Worm (Caenorhabditis elegans): ENCODE results near the gene num-1.

The num-1 gene

ce11 chrV:20845524-20846208 lies 16.1 kb downstream of the num-1 start, which contains the start of the genes F31D4.2 and fkb-6 (continued):
- TF ChIP-seq hif-1 (tag; optimal IDR thresholded peaks at IDR 0.05) (peak; percentile 25 to 96), ceh-20 (GFP tag; IDR thresholded peaks at IDR 0.05) (peak; percentile 49), aha-1 (tag) (peak; percentile 96), ztf-11 (tag; optimal IDR thresholded peaks at IDR 0.05) (no peak), mes-2 (tag; optimal IDR thresholded peaks at IDR 0.05; ENCODE audit: poor library complexity, severe bottlenecking) (peak; percentile 81), jun-1 (tag; optimal IDR thresholded peaks at IDR 0.05) (peak; percentile 15), snpc-4 (tag; optimal IDR thresholded peaks at IDR 0.05) (no peak), spr-1 (tag; optimal IDR thresholded peaks at IDR 0.05) (peak; percentile 1), nhr-6 (tag; optimal IDR thresholded peaks at IDR 0.05) (peak; percentile 27), zfp-3 (GFP tag; conservative IDR thresholded peaks at IDR 0.05) (0 out of 2 replicates have a peak, but pooled peaks have one; percentile 38), mdt-29 (GFP tag; IDR thresholded peaks at IDR 0.05) (peak; percentile 74), hlh-30 (tag; optimal IDR thresholded peaks at IDR 0.05; ENCODE audit: insufficient read depth) (peak; percentile 58), fkh-10 (GFP tag; optimal IDR thresholded peaks at IDR 0.05) (peak; percentile 50), F49E8.2 (tag; optimal IDR thresholded peaks at IDR 0.05; ENCODE audit: borderline replicate concordance) (peak; percentile 35), daf-19 (GFP tag; conservative IDR thresholded peaks at IDR 0.05) (no peak), cey-2 (tag; optimal IDR thresholded peaks at IDR 0.05; ENCODE audit: borderline replicate concordance, insufficient read depth) (no peak), ztf-7 (tag; optimal IDR thresholded peaks at IDR 0.05) (peak; percentile 56), lin-1 (GFP tag; IDR thresholded peaks at IDR 0.05) (0 out of 2 replicates have a peak, but pooled peaks have one; percentile 30), lsy-2 (tag; optimal IDR thresholded peaks at IDR 0.05) (peak; percentile 89 to 98), nhr-77 (tag; optimal IDR thresholded peaks at IDR 0.05) (no peak), pqm-1 (tag; optimal IDR thresholded peaks at IDR 0.05) (no peak), zip-11 (GFP tag; IDR thresholded peaks at IDR 0.05) (no peak), nhr-11 (tag; optimal IDR thresholded peaks at IDR 0.05) (peak; percentile 8), dmd-6 (GFP tag; IDR thresholded peaks at IDR 0.05) (peak; percentile 52), Y48G9A.11 (GFP tag; IDR thresholded peaks at IDR 0.05) (0 out of 2 replicates have a peak, but pooled peaks have one; percentile 5), ctbp-1 (GFP tag; IDR thresholded peaks at IDR 0.05) (0 out of 2 replicates have a peak, but pooled peaks have one; percentile 26), rbr-2 (tag; optimal IDR thresholded peaks at IDR 0.05) (peak; percentile 60), nhr-41 (GFP tag; IDR thresholded peaks at IDR 0.05) (no peak), arid-1 (GFP tag; conservative IDR thresholded peaks at IDR 0.05) (peak; percentile 68; the same call in 1 of the 2 replicates)

ce11 chrV:20847743-20848229 lies 18.2 kb downstream of the num-1 start:
- TF ChIP-seq unc-130 (GFP tag; optimal IDR thresholded peaks at IDR 0.05) = peak; percentile 6
- no peak for TF ChIP-seq php-3 (GFP tag; IDR thresholded peaks at IDR 0.05)
- TF ChIP-seq daf-12 (tag; optimal IDR thresholded peaks at IDR 0.05) = no peak
- TF ChIP-seq jun-1 (tag; optimal IDR thresholded peaks at IDR 0.05) = no peak
- peak; percentile 26 for TF ChIP-seq lin-13 (GFP tag; optimal IDR thresholded peaks at IDR 0.05)
- TF ChIP-seq madf-9 (GFP tag; conservative IDR thresholded peaks at IDR 0.05) = no peak
- TF ChIP-seq hlh-30 (tag; optimal IDR thresholded peaks at IDR 0.05; ENCODE audit: insufficient read depth) = peak; percentile 36
- TF ChIP-seq dmd-8 (GFP tag; IDR thresholded peaks at IDR 0.05) = no peak
- TF ChIP-seq ama-1 (optimal IDR thresholded peaks at IDR 0.05) = peak; percentile 79
- peak; percentile 41 for TF ChIP-seq nhr-102 (tag; optimal IDR thresholded peaks at IDR 0.05)
- peak; percentile 56 for TF ChIP-seq duxl-1 (tag; optimal IDR thresholded peaks at IDR 0.05; ENCODE audit: poor library complexity)
- peak in 1 of 2 experiments; percentile 64 for TF ChIP-seq lsy-2 (tag; optimal IDR thresholded peaks at IDR 0.05)
- TF ChIP-seq sdz-12 (GFP tag; optimal IDR thresholded peaks at IDR 0.05) = peak; percentile 51
- TF ChIP-seq ZK546.5 (tag; optimal IDR thresholded peaks at IDR 0.05) = no peak
- peak; percentile 28 for TF ChIP-seq zip-2 (tag; optimal IDR thresholded peaks at IDR 0.05)
- peak; percentile 17 for TF ChIP-seq nhr-111 (GFP tag; optimal IDR thresholded peaks at IDR 0.05)
- TF ChIP-seq unc-62 (GFP tag; optimal IDR thresholded peaks at IDR 0.05 in 1 of 2) = peak in 1 of 2 experiments; percentile 46
- no peak for TF ChIP-seq unc-62 (tag; optimal IDR thresholded peaks at IDR 0.05)
- TF ChIP-seq egl-43 (GFP tag; IDR thresholded peaks at IDR 0.05) = 0 out of 2 replicates have a peak, but pooled peaks have one; percentile 46
- TF ChIP-seq T26A8.4 (GFP tag; IDR thresholded peaks at IDR 0.05) = peak; percentile 51; the same call in 1 of the 2 replicates
- TF ChIP-seq F49E8.2 (tag; optimal IDR thresholded peaks at IDR 0.05; ENCODE audit: borderline replicate concordance) = peak; percentile 91
- TF ChIP-seq spr-3 (GFP tag; optimal IDR thresholded peaks at IDR 0.05) = peak; percentile 53
- TF ChIP-seq ceh-20 (GFP tag; IDR thresholded peaks at IDR 0.05) = no peak
- peak; percentile 56 for TF ChIP-seq lin-38 (GFP tag; IDR thresholded peaks at IDR 0.05)
